Fruit fly (Drosophila melanogaster) whole organism, embryonic: ENCODE measurements around the gene Spn28B.

Source experiments
- C15 ChIP-seq: fragments of 200-800 bp; sonication (Bioruptor generic); IDR thresholded peaks from 3 replicates; pipeline ENCODE4 v1.3.6; 2022; ENCODE audit warnings: missing biosample characterization, missing genetic modification characterization
- CG12659 ChIP-seq: fragments of 200-800 bp; sonication (Bioruptor generic); optimal IDR thresholded peaks from 3 replicates; lab custom pipeline; 2017; ENCODE audit warnings: mild to moderate bottlenecking, missing biosample characterization, missing genetic modification reagents, missing genetic modification characterization
- CG14710 ChIP-seq: fragments of 200-800 bp; sonication (Bioruptor generic); optimal IDR thresholded peaks from 3 replicates; lab custom pipeline; 2019; ENCODE audit warnings: missing biosample characterization, mild to moderate bottlenecking, missing genetic modification characterization, moderate library complexity
- CG15269 ChIP-seq: fragments of 200-800 bp; sonication (Bioruptor generic); optimal IDR thresholded peaks from 2 replicates; lab custom pipeline; 2018; ENCODE audit warnings: missing biosample characterization, mild to moderate bottlenecking, missing genetic modification characterization, moderate library complexity
- CG15514 ChIP-seq: fragments of 200-800 bp; sonication (Bioruptor generic); optimal IDR thresholded peaks from 3 replicates; lab custom pipeline; 2017; ENCODE audit warnings: missing biosample characterization, missing genetic modification characterization, mild to moderate bottlenecking, moderate library complexity, missing genetic modification reagents
- CG1647 ChIP-seq: fragments of 200-800 bp; sonication (Bioruptor generic); optimal IDR thresholded peaks from 3 replicates; lab custom pipeline; 2016; ENCODE audit warnings: missing biosample characterization, missing genetic modification characterization
- CG17359 ChIP-seq: fragments of 200-800 bp; sonication (Bioruptor generic); optimal IDR thresholded peaks from 3 replicates; lab custom pipeline; 2018; ENCODE audit warnings: missing biosample characterization, mild to moderate bottlenecking, missing genetic modification characterization, moderate library complexity
- CG17385 ChIP-seq: fragments of 200-800 bp; sonication (Bioruptor generic); optimal IDR thresholded peaks from 3 replicates; lab custom pipeline; 2018; ENCODE audit warnings: missing biosample characterization, mild to moderate bottlenecking, missing genetic modification characterization
- CG2202 ChIP-seq: fragments of 200-800 bp; sonication (Bioruptor generic); optimal IDR thresholded peaks from 2 replicates; lab custom pipeline; 2018; ENCODE audit warnings: missing biosample characterization, mild to moderate bottlenecking, missing genetic modification characterization
- CG30431 ChIP-seq: fragments of 200-800 bp; sonication (Bioruptor generic); optimal IDR thresholded peaks from 2 replicates; lab custom pipeline; 2017; ENCODE audit warnings: missing biosample characterization, missing genetic modification characterization
- CG43689 ChIP-seq: fragments of 200-800 bp; sonication (Bioruptor generic); IDR thresholded peaks from 2 replicates; pipeline ENCODE4 v1.3.6; 2022; ENCODE audit warnings: missing biosample characterization, missing genetic modification characterization
- CG4424 ChIP-seq: fragments of 200-800 bp; sonication (Bioruptor generic); optimal IDR thresholded peaks from 3 replicates; lab custom pipeline; 2016; ENCODE audit warnings: missing biosample characterization, missing genetic modification characterization
- CG4707 ChIP-seq: fragments of 200-800 bp; sonication (Bioruptor generic); optimal IDR thresholded peaks from 2 replicates; lab custom pipeline; 2018; ENCODE audit warnings: missing biosample characterization, mild to moderate bottlenecking, missing genetic modification characterization, moderate library complexity
- CG6765 ChIP-seq: fragments of 200-800 bp; sonication (Bioruptor generic); optimal IDR thresholded peaks from 3 replicates; lab custom pipeline; 2017; ENCODE audit warnings: missing biosample characterization, mild to moderate bottlenecking, missing genetic modification characterization
- CG7556 ChIP-seq: fragments of 200-800 bp; sonication (Bioruptor generic); optimal IDR thresholded peaks from 2 replicates; lab custom pipeline; 2017; ENCODE audit warnings: missing biosample characterization, mild to moderate bottlenecking, missing genetic modification characterization
- CG8089 ChIP-seq: fragments of 200-800 bp; sonication (Bioruptor generic); optimal IDR thresholded peaks from 3 replicates; lab custom pipeline; 2016; ENCODE audit warnings: missing biosample characterization, missing genetic modification characterization
- CG8388 ChIP-seq: fragments of 200-800 bp; sonication (Bioruptor generic); optimal IDR thresholded peaks from 2 replicates; lab custom pipeline; 2019; ENCODE audit warnings: missing biosample characterization, mild to moderate bottlenecking, missing genetic modification characterization, moderate library complexity
- CG9727 ChIP-seq: fragments of 200-800 bp; sonication (Bioruptor generic); optimal IDR thresholded peaks from 3 replicates; lab custom pipeline; 2017; ENCODE audit warnings: missing biosample characterization, mild to moderate bottlenecking, missing genetic modification characterization
- CG9932 ChIP-seq: fragments of 200-800 bp; sonication (Bioruptor generic); IDR thresholded peaks from 2 replicates; pipeline ENCODE4 v1.3.6; 2022; ENCODE audit warnings: missing biosample characterization, missing genetic modification characterization
- CoRest ChIP-seq: fragments of 200-800 bp; sonication (Bioruptor generic); optimal IDR thresholded peaks from 3 replicates; lab custom pipeline; 2018; ENCODE audit warnings: missing biosample characterization, mild to moderate bottlenecking, missing genetic modification characterization, moderate library complexity
- Dad ChIP-seq: fragments of 200-800 bp; sonication (Bioruptor generic); optimal IDR thresholded peaks from 3 replicates; lab custom pipeline; 2016; ENCODE audit warnings: missing biosample characterization, missing genetic modification characterization
- Dll ChIP-seq: fragments of 200-800 bp; sonication (Bioruptor generic); IDR thresholded peaks from 4 replicates; pipeline ENCODE4 v1.3.6; 2022; ENCODE audit warnings: missing biosample characterization, missing genetic modification characterization; ENCODE audit not compliant: partially characterized antibody
- Doc3 ChIP-seq: fragments of 200-800 bp; sonication (Bioruptor generic); IDR thresholded peaks from 3 replicates; pipeline ENCODE4 v1.3.6; 2022; ENCODE audit warnings: missing biosample characterization, missing genetic modification characterization; ENCODE audit not compliant: partially characterized antibody
- Eip74EF ChIP-seq, 2 experiments: fragments of 200-800 bp in 1 of 2; fragments of >200 bp in 1 of 2; sonication (Bioruptor generic) in 1 of 2; optimal IDR thresholded peaks; 2 replicates each; lab custom pipeline; 2017 to 2019; ENCODE audit warnings: missing biosample characterization in 2 of 2, missing genetic modification characterization in 2 of 2, mild to moderate bottlenecking in 1 of 2, moderate library complexity in 1 of 2
- Ets97D ChIP-seq: fragments of 200-800 bp; sonication (Bioruptor generic); optimal IDR thresholded peaks from 3 replicates; lab custom pipeline; 2016; ENCODE audit warnings: missing biosample characterization, missing genetic modification characterization
- HLHmδ ChIP-seq: fragments of 200-800 bp; sonication (Bioruptor generic); optimal IDR thresholded peaks from 2 replicates; lab custom pipeline; 2018; ENCODE audit warnings: missing biosample characterization, mild to moderate bottlenecking, missing genetic modification characterization, moderate library complexity
- Hey ChIP-seq: fragments of 200-800 bp; sonication (Bioruptor generic); optimal IDR thresholded peaks from 3 replicates; lab custom pipeline; 2018; ENCODE audit warnings: missing biosample characterization, mild to moderate bottlenecking, missing genetic modification characterization
- Hr3 ChIP-seq: fragments of 200-800 bp; sonication (Bioruptor generic); optimal IDR thresholded peaks from 3 replicates; lab custom pipeline; 2016; ENCODE audit warnings: missing biosample characterization, missing genetic modification characterization
- MBD-R2 ChIP-seq: fragments of 200-800 bp; sonication (Bioruptor generic); IDR thresholded peaks from 2 replicates; pipeline ENCODE4 v1.3.6; 2022; ENCODE audit warnings: missing biosample characterization, missing genetic modification characterization
- Mrtf ChIP-seq: fragments of 200-800 bp; sonication (Bioruptor generic); IDR thresholded peaks from 3 replicates; pipeline ENCODE4 v1.3.6; 2022; ENCODE audit warnings: missing biosample characterization, missing genetic modification characterization
- Oli ChIP-seq: fragments of 200-800 bp; sonication (Bioruptor generic); optimal IDR thresholded peaks from 2 replicates; lab custom pipeline; 2018; ENCODE audit warnings: missing biosample characterization, mild to moderate bottlenecking, missing genetic modification characterization, moderate library complexity
- PHDP ChIP-seq: fragments of 200-800 bp; sonication (Bioruptor generic); optimal IDR thresholded peaks from 3 replicates; lab custom pipeline; 2018; ENCODE audit warnings: missing biosample characterization, mild to moderate bottlenecking, missing genetic modification characterization, moderate library complexity
- Sry-β ChIP-seq: fragments of 200-800 bp; sonication (Bioruptor generic); optimal IDR thresholded peaks from 2 replicates; lab custom pipeline; 2018; ENCODE audit warnings: missing biosample characterization, mild to moderate bottlenecking, missing genetic modification characterization, moderate library complexity
- chif ChIP-seq, 2 experiments: fragments of 200-800 bp; sonication (Bioruptor generic); optimal IDR thresholded peaks; 3 replicates each; lab custom pipeline; 2016; ENCODE audit warnings: missing biosample characterization in 2 of 2, missing genetic modification characterization in 2 of 2
- croc ChIP-seq: fragments of 200-800 bp; sonication (Bioruptor generic); conservative IDR thresholded peaks from 3 replicates; pipeline ENCODE4 v1.3.6; 2022; ENCODE audit warnings: missing biosample characterization, missing genetic modification characterization
- danr ChIP-seq: fragments of 200-800 bp; sonication (Bioruptor generic); IDR thresholded peaks from 2 replicates; pipeline ENCODE4 v1.3.6; 2022; ENCODE audit warnings: missing biosample characterization, missing genetic modification characterization
- eve ChIP-seq, 2 experiments: fragments of >200 bp; optimal IDR thresholded peaks; 2 replicates each; lab custom pipeline; 2017; ENCODE audit warnings: missing biosample characterization in 2 of 2, missing genetic modification characterization in 2 of 2
- gcm2 ChIP-seq: fragments of 200-800 bp; sonication (Bioruptor generic); optimal IDR thresholded peaks from 2 replicates; lab custom pipeline; 2016; ENCODE audit warnings: missing biosample characterization, missing genetic modification characterization
- jumu ChIP-seq: fragments of 200-800 bp; sonication (Bioruptor generic); optimal IDR thresholded peaks from 3 replicates; lab custom pipeline; 2016; ENCODE audit warnings: missing biosample characterization, missing genetic modification characterization
- kay ChIP-seq: fragments of 200-800 bp; sonication (Bioruptor generic); optimal IDR thresholded peaks from 2 replicates; lab custom pipeline; 2016; ENCODE audit warnings: missing biosample characterization, missing genetic modification characterization
- pb ChIP-seq: fragments of 200-800 bp; sonication (Bioruptor generic); optimal IDR thresholded peaks from 3 replicates; lab custom pipeline; 2016; ENCODE audit warnings: missing biosample characterization, missing genetic modification characterization
- pzg ChIP-seq: fragments of 200-800 bp; sonication (Bioruptor generic); optimal IDR thresholded peaks from 3 replicates; lab custom pipeline; 2018; ENCODE audit warnings: missing biosample characterization, mild to moderate bottlenecking, missing genetic modification characterization, moderate library complexity
- ro ChIP-seq: fragments of 200-800 bp; sonication (Bioruptor generic); IDR thresholded peaks from 2 replicates; pipeline ENCODE4 v1.3.6; 2022; ENCODE audit warnings: missing biosample characterization, missing genetic modification characterization
- run ChIP-seq: fragments of 200-800 bp; sonication (Bioruptor generic); optimal IDR thresholded peaks from 3 replicates; lab custom pipeline; 2018; ENCODE audit warnings: missing biosample characterization, mild to moderate bottlenecking, missing genetic modification characterization
- sc ChIP-seq, 3 experiments: fragments of >200 bp in 2 of 3; fragments of 200-800 bp in 1 of 3; sonication (Bioruptor generic) in 1 of 3; optimal IDR thresholded peaks; 2 replicates in 2 of 3; 3 replicates in 1 of 3; lab custom pipeline; 2017; ENCODE audit warnings: mild to moderate bottlenecking in 1 of 3, missing biosample characterization in 1 of 3, missing genetic modification characterization in 1 of 3, missing genetic modification reagents in 1 of 3
- seq ChIP-seq: fragments of 200-800 bp; sonication (Bioruptor generic); IDR thresholded peaks from 2 replicates; pipeline ENCODE4 v1.3.6; 2022; ENCODE audit warnings: missing biosample characterization, missing genetic modification characterization
- shn ChIP-seq: fragments of 200-800 bp; sonication (Bioruptor generic); optimal IDR thresholded peaks from 3 replicates; lab custom pipeline; 2016; ENCODE audit warnings: missing biosample characterization, missing genetic modification characterization
- sna ChIP-seq: fragments of 200-800 bp; sonication (Bioruptor generic); IDR thresholded peaks from 2 replicates; pipeline ENCODE4 v1.3.6; 2022; ENCODE audit warnings: missing biosample characterization, missing genetic modification characterization; ENCODE audit not compliant: partially characterized antibody
- tin ChIP-seq: fragments of 200-800 bp; sonication (Bioruptor generic); optimal IDR thresholded peaks from 3 replicates; lab custom pipeline; 2016; ENCODE audit warnings: missing biosample characterization, missing genetic modification characterization

Gene Spn28B

DNA sequence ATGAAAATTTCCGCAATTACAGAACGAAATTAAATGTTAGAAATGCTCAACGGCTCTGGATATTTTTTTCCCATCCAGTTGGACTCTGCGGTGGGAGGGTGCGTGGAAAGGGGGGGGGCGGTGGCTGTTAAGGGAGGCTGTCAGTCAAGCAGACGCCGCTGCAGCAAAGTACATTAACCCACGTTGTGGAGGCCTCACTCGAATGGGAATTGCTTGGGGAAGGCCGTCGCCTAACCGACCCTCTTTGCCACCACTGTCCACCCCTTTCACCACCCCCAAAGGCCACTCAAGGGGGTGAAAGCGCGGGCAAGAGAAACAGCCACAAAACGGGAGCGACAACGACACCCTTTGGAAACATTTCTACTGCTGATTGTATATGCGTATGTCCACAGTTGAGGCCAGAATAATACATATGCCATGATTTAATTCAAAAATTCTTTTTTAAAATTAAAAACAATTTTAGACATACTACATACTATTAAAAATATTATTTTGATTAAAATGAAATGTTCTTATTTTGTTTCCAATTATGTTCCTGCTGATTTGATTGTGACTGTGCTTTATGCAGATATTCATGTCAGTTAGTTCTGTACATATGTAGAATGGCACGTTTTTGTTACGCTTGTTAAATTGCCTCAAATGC is 34.8 kb upstream of the Spn28B start (continued):
- TF ChIP-seq CG30431 (GFP tag; lab: Kevin White, UChicago) (no peak), MBD-R2 (no peak), ro (GFP tag; lab: Robert Waterston, UW) (peak; percentile 16; the same call in 1 of the 2 replicates), HLHmδ (no peak), jumu (GFP tag; lab: Kevin White, UChicago) (no peak), run (tag; lab: Kevin White, UChicago) (peak; percentile 35), CG8388 (GFP tag; lab: Kevin White, UChicago) (peak; percentile 73), C15 (GFP tag; lab: Robert Waterston, UW) (no peak), Hr3 (GFP tag; lab: Kevin White, UChicago) (peak; percentile 48), Eip74EF (GFP tag; optimal IDR thresholded peaks at IDR 0.05; lab: Kevin White, UChicago) (peak in 1 of 2 experiments; percentile 53), CG9932 (GFP tag; lab: Robert Waterston, UW) (no peak), Mrtf (GFP tag; lab: Robert Waterston, UW) (peak; percentile 23; the same call in 1 of the 3 replicates), CG9727 (GFP tag; lab: Kevin White, UChicago) (peak; percentile 59), CG8089 (GFP tag; lab: Kevin White, UChicago) (no peak), pzg (GFP tag; lab: Kevin White, UChicago) (no peak), gcm2 (GFP tag; lab: Kevin White, UChicago) (no peak), eve (GFP tag; optimal IDR thresholded peaks at IDR 0.05; lab: Kevin White, UChicago) (peak in 1 of 2 experiments; percentile 41), tin (GFP tag; lab: Kevin White, UChicago) (no peak), Hey (tag; lab: Kevin White, UChicago) (no peak), Doc3 (GFP tag; lab: Robert Waterston, UW) (no peak), Oli (peak; percentile 59), Ets97D (no peak), CG43689 (no peak), CG1647 (GFP tag; lab: Kevin White, UChicago) (no peak), CG14710 (tag; lab: Kevin White, UChicago) (peak; percentile 50), chif (GFP tag; optimal IDR thresholded peaks at IDR 0.05; lab: Kevin White, UChicago) (no peak), pb (GFP tag; lab: Kevin White, UChicago) (no peak), CG17359 (tag; lab: Kevin White, UChicago) (peak; percentile 68), danr (GFP tag; lab: Robert Waterston, UW) (no peak), Sry-β (GFP tag; lab: Kevin White, UChicago) (no peak), kay (GFP tag; lab: Kevin White, UChicago) (no peak), CG4707 (GFP tag; lab: Kevin White, UChicago) (peak; percentile 30), CG7556 (peak; percentile 70), Dll (GFP tag; lab: Robert Waterston, UW) (no peak), sna (no peak), Dad (no peak), CG17385 (GFP tag; lab: Kevin White, UChicago) (peak; percentile 34), sc (optimal IDR thresholded peaks at IDR 0.05; lab: Kevin White, UChicago) (no peak), sc (GFP tag; optimal IDR thresholded peaks at IDR 0.05; lab: Kevin White, UChicago) (peak; percentile 30), PHDP (tag; lab: Kevin White, UChicago) (peak; percentile 75), shn (GFP tag; lab: Kevin White, UChicago) (no peak), CG6765 (no peak), CG4424 (GFP tag; lab: Kevin White, UChicago) (peak; percentile 34), CG15269 (tag; lab: Kevin White, UChicago) (peak; percentile 71), croc (GFP tag; lab: Robert Waterston, UW) (peak; percentile 27; the same call in 2 of the 3 replicates), CoRest (peak; percentile 63), CG12659 (GFP tag; lab: Kevin White, UChicago) (peak; percentile 20), CG2202 (peak; percentile 34), CG15514 (GFP tag; lab: Kevin White, UChicago) (peak; percentile 33), seq (GFP tag; lab: Robert Waterston, UW) (peak; percentile 25; the same call in 1 of the 2 replicates)
